Fruit fly (Drosophila melanogaster) whole organism: ENCODE measurements around the gene siz.

Source experiments
- pan ChIP-seq: fragments of >200 bp; optimal IDR thresholded peaks from 2 replicates; lab custom pipeline; 2017
- psq ChIP-seq: fragments of >200 bp; optimal IDR thresholded peaks from 2 replicates; lab custom pipeline; 2017

DNA sequence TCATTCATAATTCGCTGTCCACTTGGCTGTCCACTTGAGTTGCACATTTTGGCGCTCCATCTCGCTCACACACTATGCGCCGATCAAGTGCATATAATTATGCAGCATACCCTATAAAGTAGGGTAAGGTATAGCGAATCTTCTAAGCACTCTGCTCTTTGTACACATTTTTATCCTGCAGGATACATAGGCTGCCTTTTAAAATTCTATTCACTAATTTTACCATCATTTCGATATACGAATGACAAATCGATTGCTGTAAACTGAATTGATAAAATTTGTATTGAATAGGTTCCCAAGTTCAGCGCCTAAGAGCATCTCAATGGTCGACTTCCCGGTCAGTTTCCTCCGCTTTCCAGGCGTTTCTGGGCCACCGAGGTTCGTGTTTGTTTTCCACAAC is 78.7 kb downstream of the siz start:
- TF ChIP-seq psq (lab: Kevin White, UChicago): no peak
- TF ChIP-seq pan (lab: Kevin White, UChicago): no peak
